Worm (Caenorhabditis elegans) whole organism, L4/young adult: ENCODE results near the gene pyp-1.

Source experiments
- W03F9.2 ChIP-seq: fragments of 150-350 bp; optimal IDR thresholded peaks from 2 replicates; lab custom pipeline; 2014; ENCODE audit warnings: missing biosample characterization, missing genetic modification characterization
- him-1 ChIP-seq: sonication (generic microtip); optimal IDR thresholded peaks from 2 replicates; lab custom pipeline; 2016; ENCODE audit warnings: missing genotype, missing genetic modification reagents, missing genetic modification characterization, missing compliant biosample characterization

- TF ChIP-seq W03F9.2 (no peak), him-1 (tag; lab: Kevin White, UChicago) (no peak)
Observed at ce11 chrIV:10027566-10027965, 28.8 kb upstream of the pyp-1 start, which contains the start of gene gipc-2.
